Worm (Caenorhabditis elegans) whole organism, late embryonic: ENCODE data around the gene F58G11.4.

Experiments used
- C08G9.2 ChIP-seq: sonication (generic microtip); optimal IDR thresholded peaks from 2 replicates; lab custom pipeline; 2016; ENCODE audit warnings: mild to moderate bottlenecking, missing genetic modification characterization, moderate library complexity, missing compliant biosample characterization
- F13H6.1 ChIP-seq: sonication (generic microtip); optimal IDR thresholded peaks from 2 replicates; lab custom pipeline; 2016; ENCODE audit warnings: missing genetic modification characterization, missing compliant biosample characterization
- K09A11.1 ChIP-seq: sonication (generic microtip); optimal IDR thresholded peaks from 2 replicates; lab custom pipeline; 2017; ENCODE audit warnings: antibody characterized with exemption, mild to moderate bottlenecking, missing genetic modification characterization, missing compliant biosample characterization; ENCODE audit not compliant: insufficient read depth
- T23F11.4 ChIP-seq: fragments of 200-800 bp; sonication (Bioruptor generic); optimal IDR thresholded peaks from 2 replicates; lab custom pipeline; 2018; ENCODE audit warnings: mild to moderate bottlenecking, missing genetic modification characterization, missing compliant biosample characterization
- Y22D7AL.16 ChIP-seq: sonication (generic microtip); optimal IDR thresholded peaks from 2 replicates; lab custom pipeline; 2016; ENCODE audit warnings: missing genetic modification characterization, missing compliant biosample characterization
- ahr-1 ChIP-seq: sonication (generic microtip); optimal IDR thresholded peaks from 2 replicates; lab custom pipeline; 2016; ENCODE audit warnings: missing genetic modification characterization, missing compliant biosample characterization
- ama-1 ChIP-seq: fragments of 150-350 bp; optimal IDR thresholded peaks from 2 replicates; lab custom pipeline; 2014
- ceh-18 ChIP-seq: sonication (generic microtip); optimal IDR thresholded peaks from 2 replicates; lab custom pipeline; 2016; ENCODE audit warnings: missing genetic modification characterization, missing compliant biosample characterization
- ceh-19 ChIP-seq: fragments of 200-800 bp; sonication (Bioruptor generic); optimal IDR thresholded peaks from 2 replicates; lab custom pipeline; 2018; ENCODE audit warnings: mild to moderate bottlenecking, missing genetic modification characterization, missing compliant biosample characterization
- ceh-22 ChIP-seq: sonication (generic microtip); optimal IDR thresholded peaks from 2 replicates; lab custom pipeline; 2017; ENCODE audit warnings: missing biosample characterization, missing genetic modification characterization
- ceh-24 ChIP-seq: sonication (generic microtip); optimal IDR thresholded peaks from 2 replicates; lab custom pipeline; 2016; ENCODE audit warnings: mild to moderate bottlenecking, missing genetic modification characterization, missing compliant biosample characterization
- ceh-30 ChIP-seq: fragments of 150-350 bp; optimal IDR thresholded peaks from 2 replicates; lab custom pipeline; 2014; ENCODE audit warnings: missing biosample characterization, missing genetic modification characterization
- ceh-34 ChIP-seq: sonication (generic microtip); optimal IDR thresholded peaks from 2 replicates; lab custom pipeline; 2016; ENCODE audit warnings: mild to moderate bottlenecking, missing genetic modification characterization, missing compliant biosample characterization
- ceh-48 ChIP-seq: sonication (generic microtip); optimal IDR thresholded peaks from 2 replicates; lab custom pipeline; 2016; ENCODE audit warnings: missing genetic modification characterization, inconsistent platforms, missing compliant biosample characterization
- ceh-6 ChIP-seq: fragments of 200-800 bp; sonication (Bioruptor generic); optimal IDR thresholded peaks from 2 replicates; lab custom pipeline; 2018; ENCODE audit warnings: mild to moderate bottlenecking, missing genetic modification characterization, missing compliant biosample characterization
- ceh-9 ChIP-seq: sonication (generic microtip); optimal IDR thresholded peaks from 2 replicates; lab custom pipeline; 2016; ENCODE audit warnings: mild to moderate bottlenecking, missing genetic modification characterization, inconsistent platforms, missing compliant biosample characterization
- che-1 ChIP-seq: sonication (generic microtip); optimal IDR thresholded peaks from 2 replicates; lab custom pipeline; 2016; ENCODE audit warnings: mild to moderate bottlenecking, missing genetic modification characterization, missing compliant biosample characterization
- dmd-4 ChIP-seq: sonication (generic microtip); optimal IDR thresholded peaks from 2 replicates; lab custom pipeline; 2016; ENCODE audit warnings: borderline replicate concordance, missing genetic modification characterization, missing compliant biosample characterization
- dve-1 ChIP-seq: sonication (generic microtip); optimal IDR thresholded peaks from 2 replicates; lab custom pipeline; 2017; ENCODE audit warnings: antibody characterized with exemption, mild to moderate bottlenecking, missing genetic modification characterization, missing compliant biosample characterization
- ets-4 ChIP-seq: sonication (generic microtip); optimal IDR thresholded peaks from 2 replicates; lab custom pipeline; 2016; ENCODE audit warnings: missing genetic modification characterization, missing compliant biosample characterization
- fax-1 ChIP-seq: sonication (generic microtip); optimal IDR thresholded peaks from 2 replicates; lab custom pipeline; 2016; ENCODE audit warnings: missing genotype, missing genetic modification characterization, missing compliant biosample characterization
- fkh-10 ChIP-seq: fragments of 150-350 bp; optimal IDR thresholded peaks from 2 replicates; lab custom pipeline; 2014; ENCODE audit warnings: missing biosample characterization, missing genetic modification reagents, missing genetic modification characterization
- fkh-6 ChIP-seq: sonication (generic microtip); optimal IDR thresholded peaks from 2 replicates; lab custom pipeline; 2016; ENCODE audit warnings: missing genetic modification characterization, missing compliant biosample characterization
- hlh-15 ChIP-seq: sonication (generic microtip); optimal IDR thresholded peaks from 2 replicates; lab custom pipeline; 2016; ENCODE audit warnings: missing genetic modification characterization, missing compliant biosample characterization
- hlh-6 ChIP-seq: sonication (generic microtip); optimal IDR thresholded peaks from 2 replicates; lab custom pipeline; 2016; ENCODE audit warnings: missing genotype, missing genetic modification characterization, missing compliant biosample characterization
- hlh-8 ChIP-seq: sonication (generic microtip); optimal IDR thresholded peaks from 2 replicates; lab custom pipeline; 2016; ENCODE audit warnings: missing genotype, missing genetic modification characterization, missing compliant biosample characterization
- lim-6 ChIP-seq: sonication (generic microtip); optimal IDR thresholded peaks from 2 replicates; lab custom pipeline; 2016; ENCODE audit warnings: missing genetic modification characterization, missing compliant biosample characterization
- lin-11 ChIP-seq: fragments of 200-800 bp; sonication (Bioruptor generic); optimal IDR thresholded peaks from 2 replicates; lab custom pipeline; 2018; ENCODE audit warnings: mild to moderate bottlenecking, missing genetic modification characterization, missing compliant biosample characterization
- madf-2 ChIP-seq: sonication (generic microtip); optimal IDR thresholded peaks from 2 replicates; lab custom pipeline; 2017; ENCODE audit warnings: missing genetic modification characterization, missing compliant biosample characterization
- mec-3 ChIP-seq: sonication (generic microtip); optimal IDR thresholded peaks from 2 replicates; lab custom pipeline; 2016; ENCODE audit warnings: borderline replicate concordance, missing genetic modification characterization, missing compliant biosample characterization
- nhr-11 ChIP-seq: fragments of 150-350 bp; optimal IDR thresholded peaks from 2 replicates; lab custom pipeline; 2014; ENCODE audit warnings: missing biosample characterization, missing genetic modification characterization
- nhr-232 ChIP-seq: sonication (generic microtip); optimal IDR thresholded peaks from 2 replicates; lab custom pipeline; 2016; ENCODE audit warnings: missing genetic modification characterization, missing compliant biosample characterization
- npax-4 ChIP-seq: sonication (generic microtip); optimal IDR thresholded peaks from 2 replicates; lab custom pipeline; 2016; ENCODE audit warnings: missing genetic modification characterization, missing compliant biosample characterization
- odd-2 ChIP-seq: sonication (generic microtip); optimal IDR thresholded peaks from 2 replicates; lab custom pipeline; 2017; ENCODE audit warnings: antibody characterized with exemption, mild to moderate bottlenecking, missing genetic modification characterization, missing compliant biosample characterization
- pat-9 ChIP-seq: fragments of 200-800 bp; sonication (Bioruptor generic); optimal IDR thresholded peaks from 2 replicates; lab custom pipeline; 2018; ENCODE audit warnings: mild to moderate bottlenecking, missing genetic modification characterization, moderate library complexity, missing compliant biosample characterization
- pha-2 ChIP-seq: sonication (generic microtip); optimal IDR thresholded peaks from 2 replicates; lab custom pipeline; 2017; ENCODE audit warnings: mild to moderate bottlenecking, missing genetic modification characterization, missing compliant biosample characterization
- pha-4 ChIP-seq: fragments of 150-350 bp; optimal IDR thresholded peaks from 2 replicates; lab custom pipeline; 2018; ENCODE audit warnings: missing biosample characterization, missing genetic modification reagents, missing genetic modification characterization
- pros-1 ChIP-seq: fragments of 150-350 bp; optimal IDR thresholded peaks from 2 replicates; lab custom pipeline; 2014; ENCODE audit warnings: missing biosample characterization, missing genetic modification reagents, missing genetic modification characterization
- sdc-2 ChIP-seq: sonication (generic microtip); optimal IDR thresholded peaks from 2 replicates; lab custom pipeline; 2016; ENCODE audit warnings: missing genotype, missing genetic modification characterization, missing compliant biosample characterization
- sox-2 ChIP-seq: fragments of 200-800 bp; sonication (Bioruptor generic); IDR thresholded peaks from 2 replicates; pipeline ENCODE4 v1.3.6; 2022; ENCODE audit warnings: missing genetic modification reagents, missing genetic modification characterization, missing compliant biosample characterization
- tbx-2 ChIP-seq: sonication (generic microtip); optimal IDR thresholded peaks from 2 replicates; lab custom pipeline; 2016; ENCODE audit warnings: missing genetic modification characterization, missing compliant biosample characterization
- tbx-7 ChIP-seq: sonication (generic microtip); optimal IDR thresholded peaks from 2 replicates; lab custom pipeline; 2016; ENCODE audit warnings: missing genotype, missing genetic modification characterization, missing compliant biosample characterization
- ttx-3 ChIP-seq: sonication (generic microtip); optimal IDR thresholded peaks from 2 replicates; lab custom pipeline; 2016; ENCODE audit warnings: missing genetic modification reagents, missing genetic modification characterization, missing compliant biosample characterization
- unc-3 ChIP-seq, 2 experiments: fragments of 200-800 bp in 1 of 2; sonication (Bioruptor generic) in 1 of 2; sonication (generic microtip) in 1 of 2; conservative IDR thresholded peaks in 1 of 2; optimal IDR thresholded peaks in 1 of 2; 2 replicates each; pipeline versions ENCODE4 v1.3.6 to Lab custom; 2016 to 2022; ENCODE audit warnings: missing compliant biosample characterization in 2 of 2, missing genetic modification characterization in 2 of 2, missing genetic modification reagents in 1 of 2
- unc-42 ChIP-seq: sonication (generic microtip); optimal IDR thresholded peaks from 2 replicates; lab custom pipeline; 2016; ENCODE audit warnings: missing genotype, missing genetic modification characterization, missing compliant biosample characterization
- unc-55 ChIP-seq: sonication (generic microtip); optimal IDR thresholded peaks from 2 replicates; lab custom pipeline; 2017; ENCODE audit warnings: missing biosample characterization, missing genetic modification reagents, missing genetic modification characterization
- unc-86 ChIP-seq: sonication (generic microtip); optimal IDR thresholded peaks from 2 replicates; lab custom pipeline; 2016; ENCODE audit warnings: missing genetic modification characterization, missing compliant biosample characterization
- zip-5 ChIP-seq: sonication (generic microtip); optimal IDR thresholded peaks from 2 replicates; lab custom pipeline; 2016; ENCODE audit warnings: missing genetic modification characterization, missing compliant biosample characterization

Gene F58G11.4

ce11 chrV:13678542-13678941, 6.2 kb downstream of the F58G11.4 start, which contains the start of the genes tag-65 and ccz-1 (continued):
- TF ChIP-seq hlh-6 (tag; lab: Kevin White, UChicago) (no peak), ceh-19 (no peak), ceh-48 (tag; lab: Kevin White, UChicago) (no peak), T23F11.4 (GFP tag; lab: Kevin White, UChicago) (no peak), sdc-2 (no peak), ets-4 (no peak), ttx-3 (tag; lab: Kevin White, UChicago) (peak; percentile 35), lin-11 (tag; lab: Kevin White, UChicago) (no peak), Y22D7AL.16 (tag; lab: Kevin White, UChicago) (no peak), lim-6 (tag; lab: Kevin White, UChicago) (no peak), dmd-4 (tag; lab: Kevin White, UChicago) (no peak), pat-9 (peak; percentile 1), pros-1 (tag; lab: Kevin White, UChicago) (no peak), pha-2 (no peak), npax-4 (tag; lab: Kevin White, UChicago) (no peak), sox-2 (GFP tag; lab: Robert Waterston, UW) (no peak), ceh-30 (tag; lab: Kevin White, UChicago) (no peak), unc-42 (tag; lab: Kevin White, UChicago) (peak; percentile 62), K09A11.1 (tag; lab: Kevin White, UChicago) (peak; percentile 7), ceh-6 (no peak), C08G9.2 (tag; lab: Kevin White, UChicago) (no peak), fax-1 (tag; lab: Kevin White, UChicago) (no peak), ceh-34 (no peak), nhr-232 (tag; lab: Kevin White, UChicago) (no peak), F13H6.1 (no peak), ama-1 (lab: Kevin White, UChicago) (no peak), zip-5 (tag; lab: Kevin White, UChicago) (no peak), dve-1 (tag; lab: Kevin White, UChicago) (no peak), madf-2 (tag; lab: Kevin White, UChicago) (no peak), hlh-15 (tag; lab: Kevin White, UChicago) (no peak), tbx-7 (no peak), unc-86 (peak; percentile 22), fkh-10 (GFP tag; lab: Kevin White, UChicago) (no peak), nhr-11 (tag; lab: Kevin White, UChicago) (no peak), hlh-8 (tag; lab: Kevin White, UChicago) (no peak), unc-55 (peak; percentile 84), mec-3 (tag; lab: Kevin White, UChicago) (no peak), ceh-22 (tag; lab: Kevin White, UChicago) (no peak), ceh-9 (tag; lab: Kevin White, UChicago) (no peak), unc-3 (GFP tag; conservative IDR thresholded peaks at IDR 0.05; lab: Robert Waterston, UW) (no peak), unc-3 (tag; optimal IDR thresholded peaks at IDR 0.05; lab: Kevin White, UChicago) (no peak)

ce11 chrV:13679859-13680258, 7.5 kb downstream of the F58G11.4 start:
- no peak for TF ChIP-seq ceh-24 (tag; lab: Kevin White, UChicago)
- no peak for TF ChIP-seq pha-2
- no peak for TF ChIP-seq che-1 (tag; lab: Kevin White, UChicago)
- TF ChIP-seq pros-1 (tag; lab: Kevin White, UChicago): no peak
- no peak for TF ChIP-seq lin-11 (tag; lab: Kevin White, UChicago)
- TF ChIP-seq T23F11.4 (GFP tag; lab: Kevin White, UChicago): no peak
- no peak for TF ChIP-seq ets-4
- TF ChIP-seq tbx-2: no peak
- TF ChIP-seq unc-42 (tag; lab: Kevin White, UChicago): no peak
- TF ChIP-seq ceh-18 (tag; lab: Kevin White, UChicago): no peak
- no peak for TF ChIP-seq fkh-6 (tag; lab: Kevin White, UChicago)
- no peak for TF ChIP-seq ceh-34
- no peak for TF ChIP-seq ceh-19
- no peak for TF ChIP-seq odd-2
- TF ChIP-seq pha-4 (tag; lab: Kevin White, UChicago): no peak
- no peak for TF ChIP-seq ahr-1 (tag; lab: Kevin White, UChicago)
- TF ChIP-seq, all 69 proteins: peak for 0
